Fruit fly (Drosophila melanogaster): Measurements from ENCODE around the gene Traf4.

DNA sequence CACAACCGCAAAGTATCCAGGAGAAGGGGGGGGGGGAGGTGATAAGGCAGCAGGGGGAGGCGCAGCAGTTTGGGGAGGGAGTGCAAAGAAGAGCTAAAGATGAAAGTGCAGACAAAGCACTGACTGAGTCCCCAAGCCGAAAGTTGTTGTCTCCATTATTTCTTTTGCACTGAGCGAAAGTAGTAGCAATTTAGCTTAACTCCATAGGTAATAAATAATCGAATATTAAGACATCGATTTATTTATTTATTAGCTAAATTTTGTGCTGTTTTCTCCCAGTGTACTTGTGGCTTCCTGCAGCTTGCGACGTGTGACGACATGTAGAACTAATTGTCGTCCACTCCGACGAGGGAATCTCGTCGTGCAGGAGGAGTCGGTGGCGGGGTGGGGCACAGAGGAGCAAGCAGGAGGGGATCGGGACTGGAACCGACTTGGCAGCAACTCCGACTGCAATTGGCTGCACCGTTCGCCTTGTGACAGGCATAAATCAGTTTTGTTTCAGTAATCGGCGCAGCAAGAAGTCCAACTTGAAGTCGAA lies at the start of gene Traf4:
- TF ChIP-seq CG10348 (GFP tag; IDR thresholded peaks at IDR 0.05) (no peak), CG32121 (GFP tag; IDR thresholded peaks at IDR 0.05) (no peak), CG15710 (tag; optimal IDR thresholded peaks at IDR 0.05) (peak; percentile 60), CG9948 (tag; optimal IDR thresholded peaks at IDR 0.05) (peak; percentile 58)
